Fruit fly (Drosophila melanogaster) whole organism, pupa: Measurements from ENCODE around the gene mub.

Source experiments
- CG10348 ChIP-seq: fragments of 200-800 bp; sonication (Bioruptor generic); IDR thresholded peaks from 2 replicates; pipeline ENCODE4 v1.3.6; 2022; ENCODE audit warnings: missing biosample characterization, missing genetic modification characterization
- CG12605 ChIP-seq: fragments of 200-800 bp; sonication (Bioruptor generic); IDR thresholded peaks from 2 replicates; pipeline ENCODE4 v1.3.6; 2022; ENCODE audit warnings: missing biosample characterization, missing genetic modification characterization
- CG13204 ChIP-seq: fragments of 200-800 bp; sonication (Bioruptor generic); optimal IDR thresholded peaks from 2 replicates; lab custom pipeline; 2018; ENCODE audit warnings: missing biosample characterization, mild to moderate bottlenecking, missing genetic modification characterization, moderate library complexity
- CG14655 ChIP-seq: fragments of 200-800 bp; sonication (Bioruptor generic); optimal IDR thresholded peaks from 3 replicates; lab custom pipeline; 2017; ENCODE audit warnings: mild to moderate bottlenecking, missing biosample characterization, missing genetic modification reagents, missing genetic modification characterization
- CG15710 ChIP-seq: fragments of 200-800 bp; sonication (Bioruptor generic); optimal IDR thresholded peaks from 2 replicates; lab custom pipeline; 2018; ENCODE audit warnings: missing biosample characterization, mild to moderate bottlenecking, missing genetic modification characterization, moderate library complexity
- CG17806 ChIP-seq: fragments of 200-800 bp; sonication (Bioruptor generic); optimal IDR thresholded peaks from 2 replicates; lab custom pipeline; 2018; ENCODE audit warnings: missing biosample characterization, mild to moderate bottlenecking, missing genetic modification characterization, moderate library complexity
- CG32121 ChIP-seq: fragments of 200-800 bp; sonication (Bioruptor generic); IDR thresholded peaks from 2 replicates; pipeline ENCODE4 v1.3.6; 2022; ENCODE audit warnings: missing biosample characterization, missing genetic modification characterization
- CG34367 ChIP-seq: fragments of 200-800 bp; sonication (Bioruptor generic); optimal IDR thresholded peaks from 2 replicates; lab custom pipeline; 2018; ENCODE audit warnings: missing biosample characterization, mild to moderate bottlenecking, missing genetic modification characterization
- CG4496 ChIP-seq: fragments of 200-800 bp; sonication (Bioruptor generic); IDR thresholded peaks from 3 replicates; pipeline ENCODE4 v1.3.6; 2022; ENCODE audit warnings: missing biosample characterization, missing genetic modification characterization
- CG8159 ChIP-seq: fragments of 200-800 bp; sonication (Bioruptor generic); optimal IDR thresholded peaks from 3 replicates; lab custom pipeline; 2018; ENCODE audit warnings: missing biosample characterization, mild to moderate bottlenecking, missing genetic modification characterization, moderate library complexity
- CG8301 ChIP-seq: fragments of 200-800 bp; sonication (Bioruptor generic); optimal IDR thresholded peaks from 2 replicates; lab custom pipeline; 2018; ENCODE audit warnings: missing biosample characterization, mild to moderate bottlenecking, missing genetic modification characterization
- CG9948 ChIP-seq: fragments of 200-800 bp; sonication (Bioruptor generic); optimal IDR thresholded peaks from 2 replicates; lab custom pipeline; 2018; ENCODE audit warnings: missing biosample characterization, mild to moderate bottlenecking, missing genetic modification characterization, moderate library complexity
- D1 ChIP-seq: fragments of 200-800 bp; sonication (Bioruptor generic); optimal IDR thresholded peaks from 2 replicates; lab custom pipeline; 2018; ENCODE audit warnings: missing biosample characterization, mild to moderate bottlenecking, missing genetic modification characterization, moderate library complexity
- EcR ChIP-seq: fragments of 200-800 bp; sonication (Bioruptor generic); optimal IDR thresholded peaks from 3 replicates; lab custom pipeline; 2019; ENCODE audit warnings: missing biosample characterization, missing genetic modification characterization, mild to moderate bottlenecking, moderate library complexity, missing genetic modification reagents
- Ets98B ChIP-seq: fragments of 200-800 bp; sonication (Bioruptor generic); IDR thresholded peaks from 2 replicates; pipeline ENCODE4 v1.3.6; 2022; ENCODE audit warnings: missing biosample characterization, missing genetic modification characterization
- Pif1A ChIP-seq: fragments of 200-800 bp; sonication (Bioruptor generic); optimal IDR thresholded peaks from 3 replicates; lab custom pipeline; 2016; ENCODE audit warnings: missing biosample characterization, missing genetic modification characterization
- Pif1B ChIP-seq: fragments of 200-800 bp; sonication (Bioruptor generic); optimal IDR thresholded peaks from 3 replicates; lab custom pipeline; 2016; ENCODE audit warnings: missing biosample characterization, missing genetic modification characterization
- Snoo ChIP-seq: fragments of 200-800 bp; sonication (Bioruptor generic); optimal IDR thresholded peaks from 3 replicates; lab custom pipeline; 2017; ENCODE audit warnings: missing biosample characterization, mild to moderate bottlenecking, missing genetic modification characterization, inconsistent platforms
- fd96Ca ChIP-seq: fragments of 200-800 bp; sonication (Bioruptor generic); IDR thresholded peaks from 3 replicates; pipeline ENCODE4 v1.3.6; 2022; ENCODE audit warnings: missing biosample characterization, missing genetic modification characterization
- gl ChIP-seq: fragments of 200-800 bp; sonication (Bioruptor generic); optimal IDR thresholded peaks from 2 replicates; lab custom pipeline; 2018; ENCODE audit warnings: missing biosample characterization, mild to moderate bottlenecking, missing genetic modification characterization
- rn ChIP-seq: fragments of 200-800 bp; sonication (Bioruptor generic); IDR thresholded peaks from 2 replicates; pipeline ENCODE4 v1.3.6; 2022; ENCODE audit warnings: missing biosample characterization, missing genetic modification characterization

The mub gene

dm6 chr3L:21891307-21891774 is 46.8 kb downstream of the mub start:
- peak; percentile 53 for TF ChIP-seq CG13204 (GFP tag; lab: Kevin White, UChicago)
- peak; percentile 77 for TF ChIP-seq CG34367 (tag; lab: Kevin White, UChicago)
- TF ChIP-seq Pif1B = peak; percentile 91
- peak; percentile 7 for TF ChIP-seq D1 (tag; lab: Kevin White, UChicago)
- TF ChIP-seq CG32121 (GFP tag; lab: Robert Waterston, UW) = peak; percentile 89
- TF ChIP-seq CG9948 = peak; percentile 86
- peak; percentile 84 for TF ChIP-seq CG17806 (tag; lab: Kevin White, UChicago)
- peak; percentile 78 for TF ChIP-seq Snoo (tag; lab: Kevin White, UChicago)
- TF ChIP-seq CG10348 (GFP tag; lab: Robert Waterston, UW) = 0 out of 2 replicates have a peak, but pooled peaks have one; percentile 18
- TF ChIP-seq CG14655 (GFP tag; lab: Kevin White, UChicago) = peak; percentile 96
- TF ChIP-seq Pif1A = peak; percentile 92
- TF ChIP-seq fd96Ca (GFP tag; lab: Robert Waterston, UW) = peak; percentile 88
- TF ChIP-seq CG8159 (tag; lab: Kevin White, UChicago) = peak; percentile 73
- peak; percentile 72 for TF ChIP-seq EcR (GFP tag; lab: Kevin White, UChicago)
- peak; percentile 87 for TF ChIP-seq CG12605 (GFP tag; lab: Robert Waterston, UW)
- peak; percentile 92 for TF ChIP-seq CG4496 (GFP tag; lab: Robert Waterston, UW)
- TF ChIP-seq rn = peak; percentile 61
- TF ChIP-seq gl = peak; percentile 55
- TF ChIP-seq CG15710 (tag; lab: Kevin White, UChicago) = peak; percentile 73
- peak; percentile 88 for TF ChIP-seq Ets98B (GFP tag; lab: Robert Waterston, UW)
- TF ChIP-seq CG8301 (tag; lab: Kevin White, UChicago) = peak; percentile 95
- TF ChIP-seq, all 21 proteins: peak for 21

dm6 chr3L:21892213-21892612 is 47.6 kb downstream of the mub start:
- TF ChIP-seq D1 (tag; lab: Kevin White, UChicago) (no peak), CG32121 (GFP tag; lab: Robert Waterston, UW) (no peak), Pif1A (no peak), CG14655 (GFP tag; lab: Kevin White, UChicago) (no peak), CG13204 (GFP tag; lab: Kevin White, UChicago) (no peak), CG15710 (tag; lab: Kevin White, UChicago) (no peak), CG10348 (GFP tag; lab: Robert Waterston, UW) (no peak), CG17806 (tag; lab: Kevin White, UChicago) (no peak), CG9948 (no peak), CG12605 (GFP tag; lab: Robert Waterston, UW) (no peak), EcR (GFP tag; lab: Kevin White, UChicago) (no peak), CG8159 (tag; lab: Kevin White, UChicago) (no peak), Pif1B (no peak)

dm6 chr3L:21892699-21893098 is 48.1 kb downstream of the mub start:
- TF ChIP-seq CG17806 (tag; lab: Kevin White, UChicago) (no peak), CG4496 (GFP tag; lab: Robert Waterston, UW) (peak; percentile 73; the same call in 2 of the 3 replicates), Ets98B (GFP tag; lab: Robert Waterston, UW) (0 out of 2 replicates have a peak, but pooled peaks have one; percentile 49), CG12605 (GFP tag; lab: Robert Waterston, UW) (peak; percentile 63; the same call in 1 of the 2 replicates), CG10348 (GFP tag; lab: Robert Waterston, UW) (no peak), fd96Ca (GFP tag; lab: Robert Waterston, UW) (peak; percentile 65; the same call in 2 of the 3 replicates), CG14655 (GFP tag; lab: Kevin White, UChicago) (peak; percentile 63), CG13204 (GFP tag; lab: Kevin White, UChicago) (peak; percentile 97), Pif1B (peak; percentile 41), gl (peak; percentile 60), D1 (tag; lab: Kevin White, UChicago) (no peak), CG8301 (tag; lab: Kevin White, UChicago) (peak; percentile 30), CG34367 (tag; lab: Kevin White, UChicago) (peak; percentile 41), CG32121 (GFP tag; lab: Robert Waterston, UW) (peak; percentile 78), rn (0 out of 2 replicates have a peak, but pooled peaks have one; percentile 24), EcR (GFP tag; lab: Kevin White, UChicago) (peak; percentile 94), CG8159 (tag; lab: Kevin White, UChicago) (peak; percentile 16), Snoo (tag; lab: Kevin White, UChicago) (no peak), Pif1A (no peak), CG15710 (tag; lab: Kevin White, UChicago) (peak; percentile 4), CG9948 (peak; percentile 35)

- TF ChIP-seq CG12605 (GFP tag; lab: Robert Waterston, UW) (peak; percentile 38; the same call in 1 of the 2 replicates), CG14655 (GFP tag; lab: Kevin White, UChicago) (no peak), Ets98B (GFP tag; lab: Robert Waterston, UW) (no peak), CG17806 (tag; lab: Kevin White, UChicago) (no peak), CG15710 (tag; lab: Kevin White, UChicago) (no peak), Pif1B (no peak), CG13204 (GFP tag; lab: Kevin White, UChicago) (peak; percentile 93), CG4496 (GFP tag; lab: Robert Waterston, UW) (no peak), EcR (GFP tag; lab: Kevin White, UChicago) (peak; percentile 99), CG10348 (GFP tag; lab: Robert Waterston, UW) (no peak), CG9948 (no peak), CG32121 (GFP tag; lab: Robert Waterston, UW) (peak; percentile 23; the same call in 1 of the 2 replicates), Snoo (tag; lab: Kevin White, UChicago) (no peak), CG34367 (tag; lab: Kevin White, UChicago) (no peak), rn (no peak), Pif1A (no peak), CG8159 (tag; lab: Kevin White, UChicago) (no peak), CG8301 (tag; lab: Kevin White, UChicago) (no peak), D1 (tag; lab: Kevin White, UChicago) (no peak), gl (peak; percentile 60), fd96Ca (GFP tag; lab: Robert Waterston, UW) (peak; percentile 66; the same call in 2 of the 3 replicates)
Measured at dm6 chr3L:21893697-21894099, 49.1 kb downstream of the mub start.
